Fruit fly (Drosophila melanogaster): Measurements from ENCODE around the gene spz5.

Gene spz5

dm6 chr3L:2848940-2849339, 43.0 kb downstream of the spz5 start:
- TF ChIP-seq CG7101 (tag; optimal IDR thresholded peaks at IDR 0.05) (no peak), cnc (optimal IDR thresholded peaks at IDR 0.05) (no peak), cic (GFP tag; optimal IDR thresholded peaks at IDR 0.05) (no peak), Mnt (GFP tag; optimal IDR thresholded peaks at IDR 0.05) (no peak), pad (GFP tag; optimal IDR thresholded peaks at IDR 0.05) (no peak), bab1 (GFP tag; optimal IDR thresholded peaks at IDR 0.05) (no peak), Crg-1 (GFP tag; optimal IDR thresholded peaks at IDR 0.05) (no peak), ovo (GFP tag; optimal IDR thresholded peaks at IDR 0.05) (no peak), kay (GFP tag; ENCODE audit: borderline replicate concordance) (no peak), CG33017 (tag; optimal IDR thresholded peaks at IDR 0.05) (no peak), CG7045 (GFP tag; optimal IDR thresholded peaks at IDR 0.05) (no peak), tj (GFP tag; optimal IDR thresholded peaks at IDR 0.05) (no peak), CG14711 (tag; optimal IDR thresholded peaks at IDR 0.05) (no peak), CG1620 (GFP tag; optimal IDR thresholded peaks at IDR 0.05) (no peak), Hr96 (GFP tag; optimal IDR thresholded peaks at IDR 0.05) (no peak), Clk (GFP tag; optimal IDR thresholded peaks at IDR 0.05) (no peak), toe (GFP tag; optimal IDR thresholded peaks at IDR 0.05) (no peak), CG12768 (GFP tag; optimal IDR thresholded peaks at IDR 0.05) (no peak), CG5204 (GFP tag; optimal IDR thresholded peaks at IDR 0.05) (no peak)

- no peak for TF ChIP-seq toe (GFP tag; optimal IDR thresholded peaks at IDR 0.05)
- TF ChIP-seq tj (GFP tag; optimal IDR thresholded peaks at IDR 0.05) = no peak
- no peak for TF ChIP-seq CG7045 (GFP tag; optimal IDR thresholded peaks at IDR 0.05)
- no peak for TF ChIP-seq CG33017 (tag; optimal IDR thresholded peaks at IDR 0.05)
- TF ChIP-seq kay (GFP tag; ENCODE audit: borderline replicate concordance) = no peak
- no peak for TF ChIP-seq CG14711 (tag; optimal IDR thresholded peaks at IDR 0.05)
Observed at dm6 chr3L:2848269-2848668, 43.7 kb downstream of the spz5 start.

dm6 chr3L:2847257-2847656, 44.7 kb downstream of the spz5 start:
- TF ChIP-seq kay (GFP tag; ENCODE audit: borderline replicate concordance) (no peak), CG12768 (GFP tag; optimal IDR thresholded peaks at IDR 0.05) (no peak), Mnt (GFP tag; optimal IDR thresholded peaks at IDR 0.05) (no peak), cic (GFP tag; optimal IDR thresholded peaks at IDR 0.05) (no peak), CG1620 (GFP tag; optimal IDR thresholded peaks at IDR 0.05) (no peak), Clk (GFP tag; optimal IDR thresholded peaks at IDR 0.05) (no peak)

- no peak for TF ChIP-seq Mnt (GFP tag; optimal IDR thresholded peaks at IDR 0.05)
- no peak for TF ChIP-seq CG14711 (tag; optimal IDR thresholded peaks at IDR 0.05)
- TF ChIP-seq bab1 (GFP tag; optimal IDR thresholded peaks at IDR 0.05) = no peak
- TF ChIP-seq Crg-1 (GFP tag; optimal IDR thresholded peaks at IDR 0.05) = no peak
- TF ChIP-seq tj (GFP tag; optimal IDR thresholded peaks at IDR 0.05) = no peak
- no peak for TF ChIP-seq cnc (optimal IDR thresholded peaks at IDR 0.05)
- no peak for TF ChIP-seq CG12768 (GFP tag; optimal IDR thresholded peaks at IDR 0.05)
- TF ChIP-seq Clk (GFP tag; optimal IDR thresholded peaks at IDR 0.05) = no peak
- no peak for TF ChIP-seq ovo (GFP tag; optimal IDR thresholded peaks at IDR 0.05)
Observed at dm6 chr3L:2845630-2846029, 46.3 kb downstream of the spz5 start.

- TF ChIP-seq CG7101 (tag; optimal IDR thresholded peaks at IDR 0.05) = no peak
- no peak for TF ChIP-seq Clk (GFP tag; optimal IDR thresholded peaks at IDR 0.05)
- no peak for TF ChIP-seq kay (GFP tag; ENCODE audit: borderline replicate concordance)
- TF ChIP-seq CG1620 (GFP tag; optimal IDR thresholded peaks at IDR 0.05) = no peak
- TF ChIP-seq toe (GFP tag; optimal IDR thresholded peaks at IDR 0.05) = no peak
- no peak for TF ChIP-seq CG7045 (GFP tag; optimal IDR thresholded peaks at IDR 0.05)
- no peak for TF ChIP-seq cnc (optimal IDR thresholded peaks at IDR 0.05)
- TF ChIP-seq CG11617 (GFP tag; optimal IDR thresholded peaks at IDR 0.05) = no peak
- no peak for TF ChIP-seq Mnt (GFP tag; optimal IDR thresholded peaks at IDR 0.05)
- TF ChIP-seq cic (GFP tag; optimal IDR thresholded peaks at IDR 0.05) = no peak
- no peak for TF ChIP-seq pad (GFP tag; optimal IDR thresholded peaks at IDR 0.05)
- no peak for TF ChIP-seq bab1 (GFP tag; optimal IDR thresholded peaks at IDR 0.05)
- TF ChIP-seq CG5204 (GFP tag; optimal IDR thresholded peaks at IDR 0.05) = no peak
- no peak for TF ChIP-seq ovo (GFP tag; optimal IDR thresholded peaks at IDR 0.05)
- TF ChIP-seq CG12768 (GFP tag; optimal IDR thresholded peaks at IDR 0.05) = no peak
- TF ChIP-seq Crg-1 (GFP tag; optimal IDR thresholded peaks at IDR 0.05) = no peak
- TF ChIP-seq tj (GFP tag; optimal IDR thresholded peaks at IDR 0.05) = no peak
- TF ChIP-seq CG14711 (tag; optimal IDR thresholded peaks at IDR 0.05) = no peak
- TF ChIP-seq Hr96 (GFP tag; optimal IDR thresholded peaks at IDR 0.05) = no peak
Observed at dm6 chr3L:2844913-2845610, 46.9 kb downstream of the spz5 start.

dm6 chr3L:2844468-2844867, 47.5 kb downstream of the spz5 start:
- TF ChIP-seq Clk (GFP tag; optimal IDR thresholded peaks at IDR 0.05) (no peak), cnc (optimal IDR thresholded peaks at IDR 0.05) (no peak), CG33017 (tag; optimal IDR thresholded peaks at IDR 0.05) (no peak), Crg-1 (GFP tag; optimal IDR thresholded peaks at IDR 0.05) (no peak), CG14711 (tag; optimal IDR thresholded peaks at IDR 0.05) (no peak), CG1620 (GFP tag; optimal IDR thresholded peaks at IDR 0.05) (no peak), ovo (GFP tag; optimal IDR thresholded peaks at IDR 0.05) (no peak), toe (GFP tag; optimal IDR thresholded peaks at IDR 0.05) (no peak), kay (GFP tag; ENCODE audit: borderline replicate concordance) (no peak), CG11617 (GFP tag; optimal IDR thresholded peaks at IDR 0.05) (no peak), tj (GFP tag; optimal IDR thresholded peaks at IDR 0.05) (no peak), Mnt (GFP tag; optimal IDR thresholded peaks at IDR 0.05) (no peak), CG7045 (GFP tag; optimal IDR thresholded peaks at IDR 0.05) (no peak), CG12768 (GFP tag; optimal IDR thresholded peaks at IDR 0.05) (no peak), CG5204 (GFP tag; optimal IDR thresholded peaks at IDR 0.05) (no peak), CG7101 (tag; optimal IDR thresholded peaks at IDR 0.05) (no peak)

Data from whole organism, adult.